Fruit fly (Drosophila melanogaster) whole organism, embryonic: ENCODE data around the gene Nxf3.

Experiments used
- Adf1 ChIP-seq: fragments of 200-800 bp; sonication (Bioruptor generic); IDR thresholded peaks from 2 replicates; pipeline ENCODE4 v1.3.6; 2022; ENCODE audit warnings: missing biosample characterization, missing genetic modification characterization
- CG10147 ChIP-seq: fragments of 200-800 bp; sonication (Bioruptor generic); optimal IDR thresholded peaks from 2 replicates; lab custom pipeline; 2019; ENCODE audit warnings: missing biosample characterization, mild to moderate bottlenecking, missing genetic modification characterization, moderate library complexity
- CG10209 ChIP-seq: fragments of 200-800 bp; sonication (Bioruptor generic); optimal IDR thresholded peaks from 3 replicates; lab custom pipeline; 2017; ENCODE audit warnings: missing biosample characterization, mild to moderate bottlenecking, missing genetic modification characterization, missing genetic modification reagents
- CG10462 ChIP-seq: fragments of 200-800 bp; sonication (Bioruptor generic); optimal IDR thresholded peaks from 2 replicates; lab custom pipeline; 2016; ENCODE audit warnings: missing biosample characterization, missing genetic modification characterization
- CG10959 ChIP-seq: fragments of 200-800 bp; sonication (Bioruptor generic); IDR thresholded peaks from 2 replicates; pipeline ENCODE4 v1.3.6; 2022; ENCODE audit warnings: missing biosample characterization, missing genetic modification characterization
- CG11085 ChIP-seq: fragments of 200-800 bp; sonication (Bioruptor generic); IDR thresholded peaks from 2 replicates; pipeline ENCODE4 v1.3.6; 2022; ENCODE audit warnings: missing biosample characterization, missing genetic modification characterization
- CG11093 ChIP-seq: fragments of 200-800 bp; sonication (Bioruptor generic); IDR thresholded peaks from 3 replicates; pipeline ENCODE4 v1.3.6; 2022; ENCODE audit warnings: missing biosample characterization, missing genetic modification characterization
- CG11247 ChIP-seq: fragments of 200-800 bp; sonication (Bioruptor generic); IDR thresholded peaks from 2 replicates; pipeline ENCODE4 v1.3.6; 2022; ENCODE audit warnings: missing biosample characterization, missing genetic modification characterization
- CG11696 ChIP-seq: fragments of 200-800 bp; sonication (Bioruptor generic); IDR thresholded peaks from 2 replicates; pipeline ENCODE4 v1.3.6; 2022; ENCODE audit warnings: missing biosample characterization, missing genetic modification characterization
- CG12236 ChIP-seq: fragments of 200-800 bp; sonication (Bioruptor generic); optimal IDR thresholded peaks from 2 replicates; lab custom pipeline; 2016; ENCODE audit warnings: missing biosample characterization, missing genetic modification characterization
- CG12659 ChIP-seq: fragments of 200-800 bp; sonication (Bioruptor generic); optimal IDR thresholded peaks from 3 replicates; lab custom pipeline; 2017; ENCODE audit warnings: mild to moderate bottlenecking, missing biosample characterization, missing genetic modification reagents, missing genetic modification characterization
- CG13894 ChIP-seq: fragments of 200-800 bp; sonication (Bioruptor generic); optimal IDR thresholded peaks from 3 replicates; lab custom pipeline; 2018; ENCODE audit warnings: missing biosample characterization, mild to moderate bottlenecking, missing genetic modification characterization, moderate library complexity
- CG15479 ChIP-seq: fragments of 200-800 bp; sonication (Bioruptor generic); optimal IDR thresholded peaks from 3 replicates; lab custom pipeline; 2019; ENCODE audit warnings: missing biosample characterization, mild to moderate bottlenecking, missing genetic modification characterization, moderate library complexity
- CG2875 ChIP-seq: fragments of 200-800 bp; sonication (Bioruptor generic); optimal IDR thresholded peaks from 2 replicates; lab custom pipeline; 2017; ENCODE audit warnings: missing biosample characterization, mild to moderate bottlenecking, missing genetic modification characterization, missing genetic modification reagents
- CG31388 ChIP-seq: fragments of 200-800 bp; sonication (Bioruptor generic); optimal IDR thresholded peaks from 2 replicates; lab custom pipeline; 2016; ENCODE audit warnings: missing biosample characterization, missing genetic modification characterization
- CG33557 ChIP-seq: fragments of 200-800 bp; sonication (Bioruptor generic); optimal IDR thresholded peaks from 2 replicates; lab custom pipeline; 2019; ENCODE audit warnings: missing biosample characterization, mild to moderate bottlenecking, missing genetic modification characterization, moderate library complexity
- CG3726 ChIP-seq: fragments of 200-800 bp; sonication (Bioruptor generic); IDR thresholded peaks from 3 replicates; pipeline ENCODE4, ENCODE4 v1.3.6; 2022; ENCODE audit warnings: missing biosample characterization, missing genetic modification characterization
- CG4360 ChIP-seq: fragments of 200-800 bp; sonication (Bioruptor generic); IDR thresholded peaks from 2 replicates; pipeline ENCODE4 v1.3.6; 2022; ENCODE audit warnings: missing biosample characterization, missing genetic modification characterization
- CG5953 ChIP-seq: fragments of 200-800 bp; sonication (Bioruptor generic); IDR thresholded peaks from 2 replicates; pipeline ENCODE4 v1.3.6; 2022; ENCODE audit warnings: missing biosample characterization, missing genetic modification characterization
- CG9215 ChIP-seq: fragments of 200-800 bp; sonication (Bioruptor generic); IDR thresholded peaks from 2 replicates; pipeline ENCODE4 v1.3.6; 2022; ENCODE audit warnings: missing biosample characterization, missing genetic modification characterization
- CG9797 ChIP-seq: fragments of 200-800 bp; sonication (Bioruptor generic); optimal IDR thresholded peaks from 3 replicates; lab custom pipeline; 2018; ENCODE audit warnings: missing biosample characterization, mild to moderate bottlenecking, missing genetic modification characterization
- Chrac-16 ChIP-seq: fragments of 200-800 bp; sonication (Bioruptor generic); optimal IDR thresholded peaks from 3 replicates; lab custom pipeline; 2016; ENCODE audit warnings: missing biosample characterization, missing genetic modification characterization
- Fer3 ChIP-seq: fragments of 200-800 bp; sonication (Bioruptor generic); optimal IDR thresholded peaks from 2 replicates; lab custom pipeline; 2018; ENCODE audit warnings: missing biosample characterization, mild to moderate bottlenecking, missing genetic modification characterization, moderate library complexity
- HHEX ChIP-seq: fragments of 200-800 bp; sonication (Bioruptor generic); optimal IDR thresholded peaks from 3 replicates; lab custom pipeline; 2017; ENCODE audit warnings: missing biosample characterization, mild to moderate bottlenecking, missing genetic modification characterization, missing genetic modification reagents
- HmgZ ChIP-seq: fragments of 200-800 bp; sonication (Bioruptor generic); optimal IDR thresholded peaks from 2 replicates; lab custom pipeline; 2018; ENCODE audit warnings: missing biosample characterization, mild to moderate bottlenecking, missing genetic modification characterization
- Mes4 ChIP-seq: fragments of 200-800 bp; sonication (Bioruptor generic); optimal IDR thresholded peaks from 2 replicates; lab custom pipeline; 2016; ENCODE audit warnings: missing biosample characterization, missing genetic modification characterization
- Nf-YA ChIP-seq: fragments of 200-800 bp; sonication (Bioruptor generic); IDR thresholded peaks from 2 replicates; pipeline ENCODE4 v1.3.6; 2022; ENCODE audit warnings: missing biosample characterization, missing genetic modification characterization
- Rx ChIP-seq: fragments of 200-800 bp; sonication (Bioruptor generic); IDR thresholded peaks from 2 replicates; pipeline ENCODE4 v1.3.6; 2022; ENCODE audit warnings: missing biosample characterization, missing genetic modification characterization
- Trl ChIP-seq, 3 experiments: fragments of >200 bp in 2 of 3; fragments of 200-800 bp in 1 of 3; sonication (Bioruptor generic) in 1 of 3; optimal IDR thresholded peaks; 2 replicates in 1 of 3; 3 replicates in 2 of 3; lab custom pipeline; 2016 to 2017; ENCODE audit warnings: missing biosample characterization in 1 of 3, missing genetic modification characterization in 1 of 3
- Xrp1 ChIP-seq: fragments of 200-800 bp; sonication (Bioruptor generic); IDR thresholded peaks from 2 replicates; pipeline ENCODE4 v1.3.6; 2022; ENCODE audit warnings: missing biosample characterization, missing genetic modification characterization
- abd-A ChIP-seq: fragments of 200-800 bp; sonication (Bioruptor generic); optimal IDR thresholded peaks from 3 replicates; lab custom pipeline; 2019; ENCODE audit warnings: missing biosample characterization, mild to moderate bottlenecking, missing genetic modification characterization, moderate library complexity
- az2 ChIP-seq: fragments of 200-800 bp; sonication (Bioruptor generic); optimal IDR thresholded peaks from 3 replicates; lab custom pipeline; 2016; ENCODE audit warnings: missing biosample characterization, missing genetic modification characterization
- btn ChIP-seq: fragments of 200-800 bp; sonication (Bioruptor generic); optimal IDR thresholded peaks from 2 replicates; lab custom pipeline; 2016; ENCODE audit warnings: missing biosample characterization, missing genetic modification characterization
- ci ChIP-seq: fragments of 200-800 bp; sonication (Bioruptor generic); IDR thresholded peaks from 3 replicates; pipeline ENCODE4 v1.3.6; 2022; ENCODE audit warnings: missing biosample characterization, missing genetic modification characterization
- dimm ChIP-seq: fragments of 200-800 bp; sonication (Bioruptor generic); IDR thresholded peaks from 2 replicates; pipeline ENCODE4 v1.3.6; 2022; ENCODE audit warnings: missing biosample characterization, missing genetic modification characterization
- dm ChIP-seq: fragments of 200-800 bp; sonication (Bioruptor generic); optimal IDR thresholded peaks from 3 replicates; lab custom pipeline; 2016; ENCODE audit warnings: missing biosample characterization, missing genetic modification characterization
- dmrt99B ChIP-seq: fragments of 200-800 bp; sonication (Bioruptor generic); optimal IDR thresholded peaks from 2 replicates; lab custom pipeline; 2018; ENCODE audit warnings: missing biosample characterization, mild to moderate bottlenecking, missing genetic modification characterization, moderate library complexity
- gro ChIP-seq: fragments of 200-800 bp; sonication (Bioruptor generic); optimal IDR thresholded peaks from 2 replicates; lab custom pipeline; 2016; ENCODE audit warnings: missing biosample characterization, missing genetic modification characterization
- gsb ChIP-seq: fragments of 200-800 bp; sonication (Bioruptor generic); IDR thresholded peaks from 2 replicates; pipeline ENCODE4 v1.3.6; 2022; ENCODE audit warnings: missing biosample characterization, missing genetic modification characterization
- ham ChIP-seq: fragments of 200-800 bp; sonication (Bioruptor generic); IDR thresholded peaks from 2 replicates; pipeline ENCODE4 v1.3.6; 2022; ENCODE audit warnings: missing biosample characterization, missing genetic modification characterization
- insv ChIP-seq, 2 experiments: fragments of 200-800 bp; sonication (Bioruptor generic); optimal IDR thresholded peaks; 3 replicates each; lab custom pipeline; 2016 to 2018; ENCODE audit warnings: missing biosample characterization in 2 of 2, missing genetic modification characterization in 2 of 2
- kni ChIP-seq: fragments of 200-800 bp; sonication (Bioruptor generic); optimal IDR thresholded peaks from 3 replicates; lab custom pipeline; 2017; ENCODE audit warnings: mild to moderate bottlenecking, missing biosample characterization, missing genetic modification reagents, missing genetic modification characterization
- lola ChIP-seq, 3 experiments: fragments of >200 bp in 2 of 3; fragments of 200-800 bp in 1 of 3; sonication (Bioruptor generic) in 1 of 3; optimal IDR thresholded peaks; 2 replicates each; lab custom pipeline; 2017 to 2019; ENCODE audit warnings: missing biosample characterization in 3 of 3, missing genetic modification characterization in 3 of 3, mild to moderate bottlenecking in 1 of 3, moderate library complexity in 1 of 3
- maf-S ChIP-seq: fragments of 200-800 bp; sonication (Bioruptor generic); optimal IDR thresholded peaks from 2 replicates; lab custom pipeline; 2016; ENCODE audit warnings: missing biosample characterization, missing genetic modification characterization
- oc ChIP-seq: fragments of 200-800 bp; sonication (Bioruptor generic); optimal IDR thresholded peaks from 2 replicates; lab custom pipeline; 2018; ENCODE audit warnings: missing biosample characterization, mild to moderate bottlenecking, missing genetic modification characterization, moderate library complexity
- pros ChIP-seq: fragments of 200-800 bp; sonication (Bioruptor generic); optimal IDR thresholded peaks from 3 replicates; lab custom pipeline; 2019; ENCODE audit warnings: missing biosample characterization, mild to moderate bottlenecking, missing genetic modification characterization, moderate library complexity
- row ChIP-seq: fragments of 200-800 bp; sonication (Bioruptor generic); IDR thresholded peaks from 3 replicates; pipeline ENCODE4 v1.3.6; 2022; ENCODE audit warnings: missing biosample characterization, missing genetic modification characterization
- slou ChIP-seq: fragments of 200-800 bp; sonication (Bioruptor generic); optimal IDR thresholded peaks from 3 replicates; lab custom pipeline; 2016; ENCODE audit warnings: missing biosample characterization, missing genetic modification characterization
- tin ChIP-seq: fragments of 200-800 bp; sonication (Bioruptor generic); optimal IDR thresholded peaks from 3 replicates; lab custom pipeline; 2016; ENCODE audit warnings: missing biosample characterization, missing genetic modification characterization
- zfh1 ChIP-seq: fragments of 200-800 bp; sonication (Bioruptor generic); IDR thresholded peaks from 3 replicates; pipeline ENCODE4 v1.3.6; 2022; ENCODE audit warnings: missing biosample characterization, missing genetic modification characterization

Nxf3 gene

dm6 chr3L:13993233-13993741 is 28.3 kb downstream of the Nxf3 start, which contains the start of gene CG17364 (continued):
- TF ChIP-seq gro (no peak), CG11085 (GFP tag; lab: Robert Waterston, UW) (no peak), CG11696 (GFP tag; lab: Robert Waterston, UW) (no peak), insv (GFP tag; optimal IDR thresholded peaks at IDR 0.05; lab: Kevin White, UChicago) (no peak), HmgZ (no peak), tin (GFP tag; lab: Kevin White, UChicago) (no peak), CG11093 (no peak), CG12659 (GFP tag; lab: Kevin White, UChicago) (no peak), Mes4 (GFP tag; lab: Kevin White, UChicago) (no peak), kni (GFP tag; lab: Kevin White, UChicago) (no peak), dimm (GFP tag; lab: Robert Waterston, UW) (no peak), ham (no peak), CG12236 (no peak), ci (0 out of 3 replicates have a peak, but pooled peaks have one; percentile 26), row (GFP tag; lab: Robert Waterston, UW) (no peak), CG10959 (no peak), CG9797 (GFP tag; lab: Kevin White, UChicago) (no peak), CG13894 (tag; lab: Kevin White, UChicago) (peak; percentile 8), Trl (optimal IDR thresholded peaks at IDR 0.05; lab: Kevin White, UChicago) (peak; percentile 69 to 72), Trl (GFP tag; optimal IDR thresholded peaks at IDR 0.05; lab: Kevin White, UChicago) (no peak), CG10147 (no peak), Xrp1 (GFP tag; lab: Robert Waterston, UW) (no peak), CG2875 (GFP tag; lab: Kevin White, UChicago) (no peak), CG11247 (GFP tag; lab: Robert Waterston, UW) (no peak), HHEX (no peak), Chrac-16 (no peak), gsb (GFP tag; lab: Robert Waterston, UW) (no peak), CG33557 (GFP tag; lab: Kevin White, UChicago) (no peak), CG15479 (GFP tag; lab: Kevin White, UChicago) (no peak), zfh1 (0 out of 3 replicates have a peak, but pooled peaks have one; percentile 9), CG31388 (GFP tag; lab: Kevin White, UChicago) (no peak), btn (GFP tag; lab: Kevin White, UChicago) (no peak), CG3726 (GFP tag; lab: Robert Waterston, UW) (no peak), CG10462 (GFP tag; lab: Kevin White, UChicago) (no peak), Nf-YA (GFP tag; lab: Robert Waterston, UW) (no peak), Fer3 (tag; lab: Kevin White, UChicago) (no peak), abd-A (tag; lab: Kevin White, UChicago) (no peak)

DNA sequence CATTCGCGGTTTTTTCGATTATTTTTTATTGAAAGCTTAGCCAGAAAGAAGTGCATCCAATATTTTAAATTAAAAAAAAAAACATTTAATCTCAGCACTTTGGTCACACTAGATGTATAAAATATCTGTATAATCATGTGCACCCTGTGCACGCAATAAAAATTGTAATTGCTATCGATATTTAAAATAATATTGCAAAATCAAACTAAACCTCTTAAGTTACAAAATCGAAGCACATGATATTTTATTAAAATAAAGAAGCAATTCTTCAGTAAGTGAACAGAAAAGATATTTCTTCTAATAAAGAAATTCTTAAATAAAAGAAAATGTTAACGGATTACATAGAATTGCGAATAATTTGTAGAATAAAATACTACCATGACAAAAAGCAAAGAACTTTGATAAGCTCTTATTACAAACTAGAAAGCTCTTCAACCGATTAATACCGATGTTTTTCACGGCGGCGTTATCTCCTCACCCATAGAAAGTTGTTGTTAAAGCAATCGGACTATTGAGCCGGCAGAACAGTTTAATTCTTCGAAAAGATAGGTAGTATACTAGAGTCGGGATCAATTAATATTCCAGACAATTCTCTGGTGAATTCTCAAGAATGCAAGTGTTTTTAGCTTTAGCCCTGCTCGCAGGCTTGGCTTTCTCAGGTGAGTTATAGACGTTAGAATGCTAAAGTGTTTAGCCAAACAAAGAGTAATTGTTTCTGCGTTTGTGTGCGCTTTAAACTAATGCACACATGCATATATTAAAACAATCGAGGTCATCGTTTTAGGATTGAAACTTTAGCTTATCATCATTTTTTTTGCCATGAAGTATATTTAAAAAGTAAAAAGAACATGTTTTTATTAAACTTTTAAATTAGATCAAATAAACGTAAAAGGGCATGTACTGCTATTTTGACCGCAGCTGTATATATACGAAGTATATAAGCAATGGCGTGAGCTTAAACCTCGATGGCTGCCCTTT is 29.0 kb downstream of the Nxf3 start, which contains the start of gene CtsK1:
Gene CtsK1, plus strand, starts transcription at position 490 of the 978 bp plus-strand sequence.
- TF ChIP-seq Adf1 (GFP tag; lab: Robert Waterston, UW) (no peak), dm (GFP tag; lab: Kevin White, UChicago) (no peak), dmrt99B (tag; lab: Kevin White, UChicago) (peak; percentile 19), maf-S (GFP tag; lab: Kevin White, UChicago) (no peak), CG4360 (GFP tag; lab: Robert Waterston, UW) (no peak), CG5953 (GFP tag; lab: Robert Waterston, UW) (no peak), oc (tag; lab: Kevin White, UChicago) (no peak), lola (GFP tag; optimal IDR thresholded peaks at IDR 0.05; lab: Kevin White, UChicago) (no peak), slou (GFP tag; lab: Kevin White, UChicago) (no peak), CG10209 (GFP tag; lab: Kevin White, UChicago) (no peak), pros (GFP tag; lab: Kevin White, UChicago) (no peak), Rx (GFP tag; lab: Robert Waterston, UW) (no peak), az2 (GFP tag; lab: Kevin White, UChicago) (no peak), CG9215 (GFP tag; lab: Robert Waterston, UW) (no peak)
